Worm (Caenorhabditis elegans) whole organism, L3 larva: ENCODE measurements around the gene R07E3.6.

Experiments used
- R02D3.7 ChIP-seq: fragments of 150-350 bp; optimal IDR thresholded peaks from 2 replicates; lab custom pipeline; 2014; ENCODE audit warnings: missing biosample characterization, missing genetic modification characterization
- aly-2 ChIP-seq: fragments of 150-350 bp; optimal IDR thresholded peaks from 2 replicates; lab custom pipeline; 2014; ENCODE audit warnings: missing biosample characterization, missing genetic modification characterization
- ceh-16 ChIP-seq: sonication (generic microtip); optimal IDR thresholded peaks from 2 replicates; lab custom pipeline; 2017; ENCODE audit warnings: missing biosample characterization, missing genetic modification characterization
- ceh-28 ChIP-seq: fragments of 150-350 bp; optimal IDR thresholded peaks from 2 replicates; lab custom pipeline; 2014; ENCODE audit warnings: missing biosample characterization, missing genetic modification reagents, missing genetic modification characterization
- ceh-82 ChIP-seq: fragments of 150-350 bp; optimal IDR thresholded peaks from 2 replicates; lab custom pipeline; 2014; ENCODE audit warnings: missing biosample characterization, missing genetic modification characterization
- elt-1 ChIP-seq: fragments of 150-350 bp; optimal IDR thresholded peaks from 2 replicates; lab custom pipeline; 2014; ENCODE audit warnings: missing biosample characterization, missing genetic modification characterization
- elt-2 ChIP-seq: sonication (generic microtip); optimal IDR thresholded peaks from 2 replicates; lab custom pipeline; 2016; ENCODE audit warnings: missing genetic modification reagents, mild to moderate bottlenecking, missing genetic modification characterization, missing compliant biosample characterization
- elt-3 ChIP-seq, 3 experiments: fragments of 150-350 bp in 1 of 3; sonication (generic microtip) in 2 of 3; optimal IDR thresholded peaks; 2 replicates in 2 of 3; 4 replicates in 1 of 3; lab custom pipeline; 2014 to 2017; ENCODE audit warnings: missing biosample characterization in 3 of 3, missing genetic modification characterization in 3 of 3
- eor-1 ChIP-seq, 2 experiments: fragments of 150-350 bp; optimal IDR thresholded peaks; 2 replicates each; lab custom pipeline; 2014 to 2018; ENCODE audit warnings: missing biosample characterization in 2 of 2, missing genetic modification characterization in 2 of 2
- fkh-10 ChIP-seq: sonication (generic microtip); optimal IDR thresholded peaks from 2 replicates; lab custom pipeline; 2017; ENCODE audit warnings: missing biosample characterization, missing genetic modification reagents, missing genetic modification characterization
- fkh-2 ChIP-seq: fragments of 150-350 bp; optimal IDR thresholded peaks from 2 replicates; lab custom pipeline; 2014; ENCODE audit warnings: missing biosample characterization, missing genetic modification reagents, missing genetic modification characterization
- fos-1 ChIP-seq: fragments of 150-350 bp; optimal IDR thresholded peaks from 2 replicates; lab custom pipeline; 2014; ENCODE audit warnings: missing biosample characterization, missing genetic modification characterization
- jun-1 ChIP-seq: fragments of 150-350 bp; optimal IDR thresholded peaks from 2 replicates; lab custom pipeline; 2014; ENCODE audit warnings: missing biosample characterization, missing genetic modification reagents, missing genetic modification characterization
- lin-15B ChIP-seq: fragments of 150-350 bp; optimal IDR thresholded peaks from 2 replicates; lab custom pipeline; 2014; ENCODE audit warnings: missing biosample characterization, missing genetic modification characterization
- lin-39 ChIP-seq: fragments of 150-350 bp; optimal IDR thresholded peaks from 2 replicates; lab custom pipeline; 2018; ENCODE audit warnings: missing biosample characterization, missing genetic modification reagents, missing genetic modification characterization
- lsy-12 ChIP-seq: sonication (generic microtip); optimal IDR thresholded peaks from 2 replicates; lab custom pipeline; 2016; ENCODE audit warnings: mild to moderate bottlenecking, missing genetic modification characterization, missing compliant biosample characterization
- mdl-1 ChIP-seq: fragments of 150-350 bp; optimal IDR thresholded peaks from 2 replicates; lab custom pipeline; 2014; ENCODE audit warnings: missing biosample characterization, missing genetic modification characterization
- nfya-1 ChIP-seq: sonication (generic microtip); optimal IDR thresholded peaks from 2 replicates; lab custom pipeline; 2017; ENCODE audit warnings: missing genetic modification characterization, mild to moderate bottlenecking, missing compliant biosample characterization, antibody characterized with exemption, moderate library complexity; ENCODE audit not compliant: insufficient read depth
- nhr-11 ChIP-seq: fragments of 150-350 bp; optimal IDR thresholded peaks from 2 replicates; lab custom pipeline; 2014; ENCODE audit warnings: missing biosample characterization, missing genetic modification characterization
- nhr-12 ChIP-seq: fragments of 150-350 bp; optimal IDR thresholded peaks from 2 replicates; lab custom pipeline; 2014; ENCODE audit warnings: missing biosample characterization, missing genetic modification characterization
- nhr-23 ChIP-seq: fragments of 150-350 bp; optimal IDR thresholded peaks from 2 replicates; lab custom pipeline; 2014; ENCODE audit warnings: missing biosample characterization, missing genetic modification reagents, missing genetic modification characterization
- nhr-237 ChIP-seq: fragments of 150-350 bp; optimal IDR thresholded peaks from 2 replicates; lab custom pipeline; 2014; ENCODE audit warnings: missing biosample characterization, missing genetic modification characterization
- nhr-28 ChIP-seq: fragments of 150-350 bp; optimal IDR thresholded peaks from 2 replicates; lab custom pipeline; 2014; ENCODE audit warnings: missing biosample characterization, missing genetic modification characterization
- nhr-43 ChIP-seq: sonication (generic microtip); optimal IDR thresholded peaks from 2 replicates; lab custom pipeline; 2016; ENCODE audit warnings: mild to moderate bottlenecking, missing genetic modification characterization, missing compliant biosample characterization; ENCODE audit not compliant: poor library complexity, severe bottlenecking
- nhr-67 ChIP-seq: fragments of 150-350 bp; optimal IDR thresholded peaks from 2 replicates; lab custom pipeline; 2014; ENCODE audit warnings: missing biosample characterization, missing genetic modification characterization
- nhr-76 ChIP-seq: fragments of 150-350 bp; sonication (generic microtip); optimal IDR thresholded peaks from 5 replicates; lab custom pipeline; 2014; ENCODE audit warnings: missing biosample characterization, missing genetic modification characterization
- nhr-77 ChIP-seq: fragments of 150-350 bp; optimal IDR thresholded peaks from 2 replicates; lab custom pipeline; 2014; ENCODE audit warnings: missing biosample characterization, missing genetic modification characterization
- pha-4 ChIP-seq: fragments of 150-350 bp; optimal IDR thresholded peaks from 2 replicates; lab custom pipeline; 2014; ENCODE audit warnings: missing biosample characterization, missing genetic modification reagents, missing genetic modification characterization
- sea-2 ChIP-seq: fragments of 150-350 bp; sonication (generic microtip); optimal IDR thresholded peaks from 4 replicates; lab custom pipeline; 2014; ENCODE audit warnings: missing biosample characterization, missing genetic modification reagents, missing genetic modification characterization
- snpc-4 ChIP-seq: fragments of 150-350 bp; optimal IDR thresholded peaks from 2 replicates; lab custom pipeline; 2014; ENCODE audit warnings: missing biosample characterization, missing genetic modification characterization
- tbx-2 ChIP-seq: sonication (generic microtip); optimal IDR thresholded peaks from 2 replicates; lab custom pipeline; 2016; ENCODE audit warnings: mild to moderate bottlenecking, missing genetic modification characterization, missing compliant biosample characterization
- unc-39 ChIP-seq: sonication (generic microtip); optimal IDR thresholded peaks from 4 replicates; lab custom pipeline; 2017; ENCODE audit warnings: missing biosample characterization, missing genetic modification characterization
- unc-62 ChIP-seq: fragments of 150-350 bp; sonication (generic microtip); optimal IDR thresholded peaks from 4 replicates; lab custom pipeline; 2014; ENCODE audit warnings: missing biosample characterization, missing genetic modification reagents, missing genetic modification characterization
- zag-1 ChIP-seq: fragments of 150-350 bp; optimal IDR thresholded peaks from 2 replicates; lab custom pipeline; 2014; ENCODE audit warnings: missing biosample characterization, missing genetic modification characterization
- ztf-11 ChIP-seq: fragments of 150-350 bp; optimal IDR thresholded peaks from 2 replicates; lab custom pipeline; 2014; ENCODE audit warnings: missing biosample characterization, missing genetic modification characterization
- ztf-4 ChIP-seq: fragments of 150-350 bp; optimal IDR thresholded peaks from 2 replicates; lab custom pipeline; 2014; ENCODE audit warnings: missing biosample characterization, missing genetic modification characterization

R07E3.6 gene

DNA sequence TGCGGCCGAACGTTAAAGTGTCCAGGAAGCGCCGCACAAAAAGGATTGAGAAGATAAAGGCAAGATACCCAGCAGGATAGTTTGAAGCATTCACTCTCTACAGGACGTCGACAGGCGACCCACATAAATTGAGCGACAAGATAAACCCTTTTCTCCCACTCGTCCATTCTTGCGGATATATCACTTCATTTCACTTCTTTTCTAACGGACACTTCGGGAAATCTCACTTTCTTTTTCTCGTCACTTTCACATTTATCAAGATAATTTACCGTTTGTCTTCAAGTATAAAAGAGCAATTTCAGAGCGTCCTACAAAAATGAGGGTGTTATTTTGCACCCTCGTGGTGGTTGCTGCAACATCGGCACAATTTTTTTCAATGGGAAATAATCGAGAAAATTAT lies at the start of gene R07E3.6:
TSS of gene R07E3.6 (plus strand) at position 158 of the 400 bp plus-strand sequence.
- TF ChIP-seq ceh-28 (tag; lab: Kevin White, UChicago) (no peak), aly-2 (no peak), nhr-11 (tag; lab: Kevin White, UChicago) (no peak), nhr-12 (tag; lab: Kevin White, UChicago) (no peak), zag-1 (tag; lab: Kevin White, UChicago) (no peak), elt-1 (tag; lab: Kevin White, UChicago) (no peak), ceh-16 (tag; lab: Kevin White, UChicago) (no peak), pha-4 (tag; lab: Kevin White, UChicago) (no peak), tbx-2 (no peak), nhr-23 (tag; lab: Kevin White, UChicago) (peak; percentile 56), ztf-11 (tag; lab: Kevin White, UChicago) (no peak), nhr-43 (tag; lab: Kevin White, UChicago) (peak; percentile 31), lsy-12 (tag; lab: Kevin White, UChicago) (no peak)

DNA sequence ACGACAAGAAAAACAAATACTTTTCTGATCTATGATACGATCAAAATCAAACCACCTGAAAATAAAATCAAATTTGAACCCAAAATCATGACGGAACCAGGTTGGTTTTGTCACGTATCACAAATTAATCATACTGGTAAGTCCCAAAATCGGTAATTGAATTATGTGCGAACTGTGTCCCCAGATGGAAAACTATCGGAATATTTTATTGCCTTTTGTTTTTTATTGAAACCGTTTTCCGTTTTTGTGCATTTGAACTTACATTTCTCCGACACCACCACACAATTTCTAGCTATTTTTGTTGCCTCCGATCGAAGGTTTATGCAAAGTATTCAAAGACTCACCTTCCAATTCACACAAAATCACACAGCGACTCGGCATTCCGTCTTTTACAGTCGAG lies 44.1 kb upstream of the R07E3.6 start, which contains the start of gene F41E7.2:
TSS of gene F41E7.2 (plus strand) at position 301 of the 400 bp plus-strand sequence.
- no peak for TF ChIP-seq nhr-28 (tag; lab: Kevin White, UChicago)
- TF ChIP-seq jun-1, result no peak
- TF ChIP-seq nhr-67 (tag; lab: Kevin White, UChicago), result no peak
- TF ChIP-seq nhr-77 (tag; lab: Kevin White, UChicago), result no peak
- TF ChIP-seq eor-1 (tag; optimal IDR thresholded peaks at IDR 0.05; lab: Kevin White, UChicago), result no peak
- no peak for TF ChIP-seq unc-62
- TF ChIP-seq snpc-4, result no peak
- TF ChIP-seq unc-39 (tag; lab: Kevin White, UChicago), result no peak
- TF ChIP-seq nhr-23 (tag; lab: Kevin White, UChicago), result no peak
- no peak for TF ChIP-seq lin-39 (tag; lab: Kevin White, UChicago)
- TF ChIP-seq lin-15B, result no peak
- no peak for TF ChIP-seq lsy-12 (tag; lab: Kevin White, UChicago)
- TF ChIP-seq mdl-1 (tag; lab: Kevin White, UChicago), result no peak
- TF ChIP-seq sea-2, result no peak
- TF ChIP-seq ztf-4 (tag; lab: Kevin White, UChicago), result no peak
- TF ChIP-seq, all 47 proteins: peak for 0

DNA sequence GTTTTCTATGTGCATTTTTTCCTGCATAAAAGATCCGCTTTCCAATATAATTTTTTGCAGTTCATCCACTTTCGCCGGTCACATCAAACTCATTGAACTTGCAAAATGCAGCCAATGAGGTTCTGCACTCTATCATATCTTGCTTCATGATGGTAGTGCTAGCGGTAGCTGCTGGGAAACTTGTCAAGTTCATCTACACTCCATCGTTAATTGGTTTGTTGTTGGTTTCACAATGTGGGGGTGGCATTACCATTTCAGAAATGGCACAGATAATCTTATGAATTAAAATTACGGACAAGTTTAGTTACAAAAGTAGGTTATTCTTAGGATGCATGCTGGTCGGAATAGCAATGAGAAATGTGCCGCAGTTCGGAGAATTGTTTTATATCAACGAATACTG lies 43.1 kb upstream of the R07E3.6 start:
- TF ChIP-seq nhr-237 (tag; lab: Kevin White, UChicago) (no peak), ceh-82 (tag; lab: Kevin White, UChicago) (no peak), eor-1 (tag; optimal IDR thresholded peaks at IDR 0.05; lab: Kevin White, UChicago) (no peak), nhr-43 (tag; lab: Kevin White, UChicago) (no peak), nhr-67 (tag; lab: Kevin White, UChicago) (no peak), fkh-10 (GFP tag; lab: Kevin White, UChicago) (no peak), nhr-12 (tag; lab: Kevin White, UChicago) (no peak), lsy-12 (tag; lab: Kevin White, UChicago) (no peak), mdl-1 (tag; lab: Kevin White, UChicago) (no peak), nfya-1 (tag; lab: Kevin White, UChicago) (no peak), nhr-76 (tag; lab: Kevin White, UChicago) (no peak), aly-2 (no peak), sea-2 (no peak)

DNA sequence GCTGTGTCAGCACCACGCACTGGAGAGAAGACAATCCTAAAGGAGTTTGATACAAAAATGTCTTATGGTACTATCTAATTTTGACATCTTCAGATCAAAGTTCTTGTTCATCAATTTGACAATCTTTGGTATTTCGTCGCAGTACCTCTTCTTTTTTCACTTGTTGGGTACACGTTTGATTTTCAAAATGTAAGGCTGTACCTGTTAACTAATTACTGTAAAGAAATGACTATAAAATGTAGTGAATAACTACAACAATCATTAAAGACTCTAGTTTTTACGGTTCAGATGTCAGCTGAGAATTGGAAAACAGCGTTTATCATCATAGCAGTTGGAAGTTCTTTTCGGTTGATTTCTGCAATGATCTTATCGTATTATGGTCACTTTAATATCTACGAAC lies 40.4 kb upstream of the R07E3.6 start:
- TF ChIP-seq eor-1 (tag; optimal IDR thresholded peaks at IDR 0.05; lab: Kevin White, UChicago), result no peak
- TF ChIP-seq nhr-76 (tag; lab: Kevin White, UChicago), result no peak

DNA sequence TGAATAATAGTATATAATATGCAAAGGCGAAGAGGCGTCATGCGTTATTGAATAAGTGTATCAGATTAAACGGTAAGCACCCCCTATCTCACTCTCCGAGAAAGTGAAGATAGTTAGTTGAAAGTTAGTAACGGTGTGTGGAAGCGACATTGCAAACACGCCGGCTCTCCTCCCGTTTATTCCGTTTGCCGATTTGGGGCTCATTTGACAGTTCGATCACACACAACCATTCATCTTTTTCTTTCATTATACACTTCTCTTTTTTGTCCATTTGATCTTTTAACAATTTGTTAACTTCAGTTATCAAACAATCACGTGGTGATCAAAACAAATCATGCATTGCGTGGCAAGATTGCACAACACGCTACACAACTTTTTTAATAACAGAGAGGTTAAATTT lies 38.2 kb upstream of the R07E3.6 start, which contains the start of gene slc-9B.1:
TSS of gene slc-9B.1 (plus strand) at position 301 of the 400 bp plus-strand sequence.
- TF ChIP-seq fos-1 (tag; lab: Kevin White, UChicago) (no peak), fkh-2 (no peak), nhr-23 (tag; lab: Kevin White, UChicago) (no peak), nhr-67 (tag; lab: Kevin White, UChicago) (no peak), unc-39 (tag; lab: Kevin White, UChicago) (no peak), nhr-12 (tag; lab: Kevin White, UChicago) (no peak), zag-1 (tag; lab: Kevin White, UChicago) (no peak), nhr-76 (tag; lab: Kevin White, UChicago) (no peak), nhr-77 (tag; lab: Kevin White, UChicago) (no peak), lin-39 (tag; lab: Kevin White, UChicago) (no peak), nhr-43 (tag; lab: Kevin White, UChicago) (no peak), nfya-1 (tag; lab: Kevin White, UChicago) (no peak), elt-2 (tag; lab: Kevin White, UChicago) (no peak), ceh-16 (tag; lab: Kevin White, UChicago) (no peak), R02D3.7 (no peak), elt-3 (tag; optimal IDR thresholded peaks at IDR 0.05; lab: Kevin White, UChicago) (no peak), lin-15B (no peak), eor-1 (tag; optimal IDR thresholded peaks at IDR 0.05; lab: Kevin White, UChicago) (no peak), mdl-1 (tag; lab: Kevin White, UChicago) (no peak), ztf-4 (tag; lab: Kevin White, UChicago) (no peak)
